Worm (Caenorhabditis elegans) whole organism, mixed stage, embryonic: ENCODE results near the gene Y57G11C.42.

ENCODE experiments used
- blmp-1 ChIP-seq: fragments of 150-350 bp; optimal IDR thresholded peaks from 2 replicates; lab custom pipeline; 2014; ENCODE audit warnings: missing biosample characterization, missing genetic modification characterization
- mep-1 ChIP-seq: fragments of 150-350 bp; optimal IDR thresholded peaks from 2 replicates; lab custom pipeline; 2017; ENCODE audit warnings: missing biosample characterization, missing genetic modification reagents, missing genetic modification characterization, inconsistent platforms
- unc-39 ChIP-seq: fragments of 150-350 bp; optimal IDR thresholded peaks from 2 replicates; lab custom pipeline; 2014; ENCODE audit warnings: missing biosample characterization, missing genetic modification characterization

ce11 chrIV:14771325-14771724, 43.0 kb downstream of the Y57G11C.42 start, which contains the start of gene degl-1:
- TF ChIP-seq mep-1 (tag; lab: Kevin White, UChicago): no peak
- TF ChIP-seq blmp-1 (tag; lab: Kevin White, UChicago): no peak
- TF ChIP-seq unc-39: no peak
